Worm (Caenorhabditis elegans): ENCODE data around the gene dib-1.

ce11 chrIV:2931228-2931627, 40.5 kb downstream of the dib-1 start, which contains the start of gene samt-1:
- no peak for TF ChIP-seq Y5F2A.4 (GFP tag; optimal IDR thresholded peaks at IDR 0.05)
- no peak for TF ChIP-seq ctbp-1 (GFP tag; IDR thresholded peaks at IDR 0.05)

All from whole organism, L4 larva.